Fruit fly (Drosophila melanogaster) whole organism, prepupa: ENCODE data around the gene Pph13.
A peak's percentile ranks its signal among the peaks of the same experiment; 100 is the strongest.

Experiments
- Blimp-1 ChIP-seq: fragments of 200-800 bp; sonication (Bioruptor generic); optimal IDR thresholded peaks from 3 replicates; lab custom pipeline; 2017; ENCODE audit warnings: missing biosample characterization, missing genetic modification characterization, mild to moderate bottlenecking, moderate library complexity, missing genetic modification reagents
- CG10631 ChIP-seq: fragments of 200-800 bp; sonication (Bioruptor generic); optimal IDR thresholded peaks from 2 replicates; lab custom pipeline; 2016; ENCODE audit warnings: missing biosample characterization, missing genetic modification characterization
- CG10669 ChIP-seq: fragments of 200-800 bp; sonication (Bioruptor generic); optimal IDR thresholded peaks from 3 replicates; lab custom pipeline; 2018; ENCODE audit warnings: missing biosample characterization, mild to moderate bottlenecking, missing genetic modification characterization, moderate library complexity
- CG11902 ChIP-seq: fragments of 200-800 bp; sonication (Bioruptor generic); optimal IDR thresholded peaks from 3 replicates; lab custom pipeline; 2016; ENCODE audit warnings: missing biosample characterization, missing genetic modification characterization
- CG15336 ChIP-seq: fragments of 200-800 bp; sonication (Bioruptor generic); IDR thresholded peaks from 2 replicates; pipeline ENCODE4 v1.3.6; 2022; ENCODE audit warnings: missing biosample characterization, missing genetic modification characterization
- CG16779 ChIP-seq: fragments of 200-800 bp; sonication (Bioruptor generic); optimal IDR thresholded peaks from 3 replicates; lab custom pipeline; 2017; ENCODE audit warnings: missing biosample characterization, mild to moderate bottlenecking, missing genetic modification characterization
- CG3032 ChIP-seq: fragments of 200-800 bp; optimal IDR thresholded peaks from 2 replicates; lab custom pipeline; 2019; ENCODE audit warnings: missing biosample characterization, mild to moderate bottlenecking, missing genetic modification characterization, moderate library complexity
- CG31627 ChIP-seq: fragments of 200-800 bp; sonication (Bioruptor generic); optimal IDR thresholded peaks from 3 replicates; lab custom pipeline; 2016; ENCODE audit warnings: missing biosample characterization, missing genetic modification characterization
- CG32006 ChIP-seq: fragments of 200-800 bp; sonication (Bioruptor generic); optimal IDR thresholded peaks from 3 replicates; lab custom pipeline; 2017; ENCODE audit warnings: missing biosample characterization, mild to moderate bottlenecking, missing genetic modification characterization
- CG34406 ChIP-seq: fragments of 200-800 bp; sonication (Bioruptor generic); optimal IDR thresholded peaks from 3 replicates; lab custom pipeline; 2016; ENCODE audit warnings: missing biosample characterization, missing genetic modification characterization
- CG3919 ChIP-seq: fragments of 200-800 bp; sonication (Bioruptor generic); optimal IDR thresholded peaks from 3 replicates; lab custom pipeline; 2016; ENCODE audit warnings: missing biosample characterization, missing genetic modification characterization
- CG4318 ChIP-seq: fragments of 200-800 bp; sonication (Bioruptor generic); optimal IDR thresholded peaks from 3 replicates; lab custom pipeline; 2017; ENCODE audit warnings: missing biosample characterization, mild to moderate bottlenecking, missing genetic modification characterization
- CG6163 ChIP-seq: fragments of 200-800 bp; sonication (Bioruptor generic); IDR thresholded peaks from 3 replicates; pipeline ENCODE4 v1.3.6; 2022; ENCODE audit warnings: missing biosample characterization, missing genetic modification characterization
- CG6276 ChIP-seq: fragments of 200-800 bp; sonication (Bioruptor generic); optimal IDR thresholded peaks from 2 replicates; lab custom pipeline; 2017; ENCODE audit warnings: missing biosample characterization, mild to moderate bottlenecking, missing genetic modification characterization
- CG6792 ChIP-seq: fragments of 200-800 bp; sonication (Bioruptor generic); optimal IDR thresholded peaks from 3 replicates; lab custom pipeline; 2016; ENCODE audit warnings: missing biosample characterization, missing genetic modification characterization
- CG6854 ChIP-seq: fragments of 200-800 bp; sonication (Bioruptor generic); optimal IDR thresholded peaks from 2 replicates; lab custom pipeline; 2017; ENCODE audit warnings: missing biosample characterization, mild to moderate bottlenecking, missing genetic modification characterization
- CG8632 ChIP-seq: fragments of 200-800 bp; sonication (Bioruptor generic); optimal IDR thresholded peaks from 3 replicates; lab custom pipeline; 2016; ENCODE audit warnings: missing biosample characterization, missing genetic modification characterization
- Eip78C ChIP-seq: fragments of 200-800 bp; sonication (Bioruptor generic); peaks from one replicate; lab custom pipeline; 2016; ENCODE audit warnings: missing biosample characterization, missing genetic modification characterization
- Ets21C ChIP-seq: fragments of 200-800 bp; sonication (Bioruptor generic); optimal IDR thresholded peaks from 3 replicates; lab custom pipeline; 2016; ENCODE audit warnings: missing biosample characterization, missing genetic modification characterization
- Hr38 ChIP-seq: sonication (Bioruptor generic); optimal IDR thresholded peaks from 2 replicates; lab custom pipeline; 2016; ENCODE audit warnings: missing biosample characterization, missing genetic modification characterization
- Hr39 ChIP-seq: fragments of 200-800 bp; sonication (Bioruptor generic); optimal IDR thresholded peaks from 2 replicates; lab custom pipeline; 2016; ENCODE audit warnings: missing biosample characterization, missing genetic modification characterization
- Hr4 ChIP-seq: fragments of 200-800 bp; sonication (Bioruptor generic); optimal IDR thresholded peaks from 3 replicates; lab custom pipeline; 2016; ENCODE audit warnings: missing biosample characterization, missing genetic modification characterization
- Met ChIP-seq: fragments of 200-800 bp; sonication (Bioruptor generic); optimal IDR thresholded peaks from 3 replicates; lab custom pipeline; 2016; ENCODE audit warnings: missing biosample characterization, missing genetic modification characterization
- OdsH ChIP-seq: fragments of 200-800 bp; sonication (Bioruptor generic); optimal IDR thresholded peaks from 3 replicates; lab custom pipeline; 2016; ENCODE audit warnings: missing biosample characterization, missing genetic modification characterization
- Smox ChIP-seq: fragments of 200-800 bp; sonication (Bioruptor generic); optimal IDR thresholded peaks from 3 replicates; lab custom pipeline; 2016; ENCODE audit warnings: missing biosample characterization, missing genetic modification characterization
- Sox102F ChIP-seq: fragments of 200-800 bp; sonication (Bioruptor generic); optimal IDR thresholded peaks from 2 replicates; lab custom pipeline; 2016; ENCODE audit warnings: missing biosample characterization, mild to moderate bottlenecking, missing genetic modification characterization
- Sox15 ChIP-seq: fragments of 200-800 bp; sonication (Bioruptor generic); optimal IDR thresholded peaks from 3 replicates; lab custom pipeline; 2016; ENCODE audit warnings: missing biosample characterization, missing genetic modification characterization
- achi ChIP-seq: fragments of 200-800 bp; sonication (Bioruptor generic); optimal IDR thresholded peaks from 3 replicates; lab custom pipeline; 2016; ENCODE audit warnings: missing biosample characterization, missing genetic modification characterization
- acj6 ChIP-seq: fragments of 200-800 bp; sonication (Bioruptor generic); optimal IDR thresholded peaks from 3 replicates; lab custom pipeline; 2016; ENCODE audit warnings: missing biosample characterization, missing genetic modification characterization
- cyc ChIP-seq: fragments of 200-800 bp; sonication (Bioruptor generic); optimal IDR thresholded peaks from 3 replicates; lab custom pipeline; 2016; ENCODE audit warnings: missing biosample characterization, missing genetic modification characterization
- dac ChIP-seq: fragments of 200-800 bp; sonication (Bioruptor generic); optimal IDR thresholded peaks from 2 replicates; lab custom pipeline; 2017; ENCODE audit warnings: missing biosample characterization, mild to moderate bottlenecking, missing genetic modification characterization
- dsx ChIP-seq: fragments of 200-800 bp; optimal IDR thresholded peaks from 3 replicates; lab custom pipeline; 2019; ENCODE audit warnings: missing biosample characterization, mild to moderate bottlenecking, missing genetic modification characterization, moderate library complexity; ENCODE audit not compliant: poor library complexity, severe bottlenecking
- esn ChIP-seq: fragments of 200-800 bp; sonication (Bioruptor generic); optimal IDR thresholded peaks from 2 replicates; lab custom pipeline; 2016; ENCODE audit warnings: missing biosample characterization, mild to moderate bottlenecking, missing genetic modification characterization, moderate library complexity
- fd85E ChIP-seq: fragments of 200-800 bp; sonication (Bioruptor generic); optimal IDR thresholded peaks from 3 replicates; lab custom pipeline; 2016; ENCODE audit warnings: missing biosample characterization, missing genetic modification characterization
- fkh ChIP-seq: fragments of 200-800 bp; sonication (Bioruptor generic); optimal IDR thresholded peaks from 3 replicates; lab custom pipeline; 2017; ENCODE audit warnings: missing biosample characterization, mild to moderate bottlenecking, missing genetic modification characterization, moderate library complexity
- lz ChIP-seq: fragments of 200-800 bp; sonication (Bioruptor generic); optimal IDR thresholded peaks from 3 replicates; lab custom pipeline; 2016; ENCODE audit warnings: missing biosample characterization, missing genetic modification characterization
- net ChIP-seq: fragments of 200-800 bp; sonication (Bioruptor generic); optimal IDR thresholded peaks from 3 replicates; lab custom pipeline; 2016; ENCODE audit warnings: missing biosample characterization, missing genetic modification characterization
- pdm3 ChIP-seq: fragments of 200-800 bp; sonication (Bioruptor generic); optimal IDR thresholded peaks from 3 replicates; lab custom pipeline; 2016; ENCODE audit warnings: missing biosample characterization, missing genetic modification characterization
- ss ChIP-seq, 2 experiments: fragments of 200-800 bp; sonication (Bioruptor generic); optimal IDR thresholded peaks; 2 replicates in 1 of 2; 3 replicates in 1 of 2; lab custom pipeline; 2017 to 2018; ENCODE audit warnings: mild to moderate bottlenecking in 2 of 2, missing biosample characterization in 2 of 2, missing genetic modification characterization in 2 of 2, moderate library complexity in 1 of 2
- svp ChIP-seq: fragments of 200-800 bp; sonication (Bioruptor generic); peaks from one replicate; lab custom pipeline; 2016; ENCODE audit warnings: missing biosample characterization, missing genetic modification characterization
- topi ChIP-seq: fragments of 200-800 bp; sonication (Bioruptor generic); optimal IDR thresholded peaks from 3 replicates; lab custom pipeline; 2016; ENCODE audit warnings: missing biosample characterization, missing genetic modification characterization
- vri ChIP-seq: fragments of 200-800 bp; sonication (Bioruptor generic); optimal IDR thresholded peaks from 3 replicates; lab custom pipeline; 2016; ENCODE audit warnings: missing biosample characterization, mild to moderate bottlenecking, missing genetic modification characterization

The Pph13 gene

DNA sequence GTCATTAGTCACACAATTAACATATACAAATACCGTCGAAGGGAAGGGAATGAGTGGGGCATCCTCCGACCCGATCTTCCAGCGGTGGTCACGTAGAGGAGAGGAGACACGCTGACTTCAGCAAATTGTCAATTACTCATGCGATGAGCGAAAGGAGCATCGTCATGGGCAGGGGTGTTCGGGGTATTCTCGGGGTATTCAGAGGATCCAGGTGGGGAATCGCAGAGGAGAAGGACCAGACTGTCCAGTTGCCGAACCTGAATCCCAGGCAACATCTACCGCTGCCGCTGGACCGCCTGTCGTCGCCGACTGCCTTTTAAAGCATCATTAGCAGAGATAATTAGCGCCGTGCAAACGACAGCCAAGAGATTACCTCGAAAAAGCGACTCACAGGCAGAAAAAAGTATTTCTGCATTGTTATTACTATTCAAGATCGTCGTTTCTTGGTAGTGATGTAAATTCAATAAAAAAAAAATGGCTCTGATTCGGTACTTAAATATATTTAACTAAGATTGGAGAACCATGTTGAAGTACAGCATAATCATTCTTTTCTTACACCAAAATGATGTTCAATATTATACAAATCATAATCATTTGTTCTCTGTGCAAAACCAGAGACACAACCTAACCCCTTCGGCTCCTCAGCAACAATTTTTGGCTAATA lies 46.1 kb downstream of the Pph13 start:
- TF ChIP-seq Sox15 (GFP tag; lab: Kevin White, UChicago) = peak; percentile 12
- TF ChIP-seq Sox102F = peak; percentile 35
- peak; percentile 39 for TF ChIP-seq cyc (GFP tag; lab: Kevin White, UChicago)
- peak; percentile 85 for TF ChIP-seq Eip78C (GFP tag; lab: Kevin White, UChicago)
- no peak for TF ChIP-seq fd85E (GFP tag; lab: Kevin White, UChicago)
- peak; percentile 12 for TF ChIP-seq vri
- TF ChIP-seq net (GFP tag; lab: Kevin White, UChicago) = no peak
- TF ChIP-seq OdsH = no peak
- peak; percentile 48 for TF ChIP-seq Hr39 (GFP tag; lab: Kevin White, UChicago)
- peak in 1 of 2 experiments; percentile 37 for TF ChIP-seq ss (GFP tag; optimal IDR thresholded peaks at IDR 0.05; lab: Kevin White, UChicago)
- TF ChIP-seq Blimp-1 (GFP tag; lab: Kevin White, UChicago) = no peak
- TF ChIP-seq fkh (GFP tag; lab: Kevin White, UChicago) = no peak
- TF ChIP-seq CG3032 (tag; lab: Kevin White, UChicago) = no peak
- TF ChIP-seq CG6163 (GFP tag; lab: Robert Waterston, UW) = 0 out of 3 replicates have a peak, but pooled peaks have one; percentile 39
- TF ChIP-seq CG11902 (GFP tag; lab: Kevin White, UChicago) = peak; percentile 15
- peak; percentile 46 for TF ChIP-seq lz (GFP tag; lab: Kevin White, UChicago)
- TF ChIP-seq CG16779 (tag; lab: Kevin White, UChicago) = no peak
- TF ChIP-seq esn (GFP tag; lab: Kevin White, UChicago) = peak; percentile 34
- no peak for TF ChIP-seq CG8632 (GFP tag; lab: Kevin White, UChicago)
- peak; percentile 78 for TF ChIP-seq svp (GFP tag; lab: Kevin White, UChicago)
- no peak for TF ChIP-seq dac (GFP tag; lab: Kevin White, UChicago)
- TF ChIP-seq CG15336 (GFP tag; lab: Robert Waterston, UW) = peak; percentile 66
- TF ChIP-seq topi (GFP tag; lab: Kevin White, UChicago) = peak; percentile 57
- TF ChIP-seq pdm3 (GFP tag; lab: Kevin White, UChicago) = peak; percentile 22
- TF ChIP-seq CG34406 (GFP tag; lab: Kevin White, UChicago) = peak; percentile 11
- no peak for TF ChIP-seq dsx
- no peak for TF ChIP-seq CG10631
- TF ChIP-seq Hr38 (GFP tag; lab: Kevin White, UChicago) = no peak
- peak; percentile 20 for TF ChIP-seq acj6
- peak; percentile 34 for TF ChIP-seq CG31627 (GFP tag; lab: Kevin White, UChicago)
- TF ChIP-seq Smox (GFP tag; lab: Kevin White, UChicago) = peak; percentile 55
- TF ChIP-seq Hr4 (GFP tag; lab: Kevin White, UChicago) = peak; percentile 28
- TF ChIP-seq Met (GFP tag; lab: Kevin White, UChicago) = peak; percentile 43
- peak; percentile 26 for TF ChIP-seq CG3919
- TF ChIP-seq CG32006 (GFP tag; lab: Kevin White, UChicago) = peak; percentile 10
- no peak for TF ChIP-seq CG6854 (GFP tag; lab: Kevin White, UChicago)
- TF ChIP-seq CG6792 (GFP tag; lab: Kevin White, UChicago) = peak; percentile 9
- peak; percentile 25 for TF ChIP-seq achi

- TF ChIP-seq Ets21C = no peak
- TF ChIP-seq CG4318 (GFP tag; lab: Kevin White, UChicago) = no peak
- no peak for TF ChIP-seq Hr38 (GFP tag; lab: Kevin White, UChicago)
- TF ChIP-seq fd85E (GFP tag; lab: Kevin White, UChicago) = no peak
- no peak for TF ChIP-seq CG6276
- no peak for TF ChIP-seq esn (GFP tag; lab: Kevin White, UChicago)
- no peak for TF ChIP-seq vri
- no peak for TF ChIP-seq dac (GFP tag; lab: Kevin White, UChicago)
- TF ChIP-seq lz (GFP tag; lab: Kevin White, UChicago) = no peak
- no peak for TF ChIP-seq CG6163 (GFP tag; lab: Robert Waterston, UW)
- TF ChIP-seq Met (GFP tag; lab: Kevin White, UChicago) = no peak
- no peak for TF ChIP-seq CG10669 (GFP tag; lab: Kevin White, UChicago)
- no peak for TF ChIP-seq CG15336 (GFP tag; lab: Robert Waterston, UW)
- no peak for TF ChIP-seq fkh (GFP tag; lab: Kevin White, UChicago)
- TF ChIP-seq CG10631 = no peak
- TF ChIP-seq CG32006 (GFP tag; lab: Kevin White, UChicago) = no peak
- TF ChIP-seq, all 60 proteins: peak for 0
Observed at dm6 chr2L:624317-624716, 47.0 kb downstream of the Pph13 start, which contains the start of gene lectin-21Ca. lectin-21Ca (plus strand) TSS chr2L:624617.
